Fruit fly (Drosophila melanogaster): ENCODE data around the gene Mrp5.

- TF ChIP-seq CG12605 (GFP tag; IDR thresholded peaks at IDR 0.05) (no peak), CG14655 (GFP tag; optimal IDR thresholded peaks at IDR 0.05) (no peak), EcR (GFP tag; optimal IDR thresholded peaks at IDR 0.05) (no peak), CG15710 (tag; optimal IDR thresholded peaks at IDR 0.05) (no peak), CG17806 (tag; optimal IDR thresholded peaks at IDR 0.05) (no peak), CG32121 (GFP tag; IDR thresholded peaks at IDR 0.05) (no peak)
Observed at dm6 chr3R:19824480-19824879, 51.0 kb downstream of the Mrp5 start.

Data from whole organism, pupa.